Worm (Caenorhabditis elegans): ENCODE data around the gene tin-10.

The tin-10 gene

ce11 chrIII:11451380-11451779 lies 51.3 kb downstream of the tin-10 start:
- TF ChIP-seq nhr-12 (tag; optimal IDR thresholded peaks at IDR 0.05) (no peak), fos-1 (tag; optimal IDR thresholded peaks at IDR 0.05) (peak; percentile 26)

Data from whole organism, L2 larva.